Worm (Caenorhabditis elegans): ENCODE measurements around the gene C55C3.7.

Gene C55C3.7

DNA sequence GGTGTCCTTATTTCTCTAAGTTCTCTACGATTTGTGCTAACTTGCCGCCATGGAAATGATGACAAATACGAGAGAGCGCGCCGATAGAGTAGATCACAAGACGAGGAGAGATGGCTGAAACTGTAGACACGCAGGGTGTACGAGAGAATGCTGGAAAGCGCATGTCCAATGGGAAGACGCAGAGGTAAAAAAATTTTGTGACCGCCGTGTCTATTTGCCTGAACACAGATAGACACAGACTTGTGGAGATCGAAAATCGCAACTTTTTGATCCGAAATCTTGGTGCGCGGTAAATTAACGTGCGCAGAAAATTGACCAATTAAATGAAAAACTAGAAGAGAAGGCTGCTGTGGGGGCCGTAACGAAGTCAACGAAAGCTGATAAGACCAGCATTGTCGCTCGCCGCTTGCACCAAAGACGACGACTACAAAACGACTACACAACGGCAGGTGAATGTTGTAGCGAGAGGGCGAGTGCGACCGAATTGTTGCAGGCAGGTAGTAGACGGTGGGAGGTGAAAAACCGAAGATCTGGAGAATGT, 25.3 kb downstream of the C55C3.7 start (continued):
- TF ChIP-seq ceh-16 (tag; optimal IDR thresholded peaks at IDR 0.05): no peak
- no peak for TF ChIP-seq nhr-10 (tag; optimal IDR thresholded peaks at IDR 0.05)
- no peak for TF ChIP-seq R02D3.7 (tag; optimal IDR thresholded peaks at IDR 0.05)
- TF ChIP-seq ZK546.5 (tag; optimal IDR thresholded peaks at IDR 0.05): no peak
- TF ChIP-seq lsy-2 (tag; optimal IDR thresholded peaks at IDR 0.05): peak; percentile 30 to 74
- TF ChIP-seq Y55F3AM.14 (GFP tag; optimal IDR thresholded peaks at IDR 0.05): peak; percentile 35
- peak; percentile 94 for TF ChIP-seq nhr-21 (tag; optimal IDR thresholded peaks at IDR 0.05)
- no peak for TF ChIP-seq snpc-4 (tag; optimal IDR thresholded peaks at IDR 0.05)
- no peak for TF ChIP-seq ztf-11 (tag; optimal IDR thresholded peaks at IDR 0.05)
- TF ChIP-seq ama-1 (optimal IDR thresholded peaks at IDR 0.05): no peak
- TF ChIP-seq sma-3 (GFP tag; optimal IDR thresholded peaks at IDR 0.05): peak; percentile 90

DNA sequence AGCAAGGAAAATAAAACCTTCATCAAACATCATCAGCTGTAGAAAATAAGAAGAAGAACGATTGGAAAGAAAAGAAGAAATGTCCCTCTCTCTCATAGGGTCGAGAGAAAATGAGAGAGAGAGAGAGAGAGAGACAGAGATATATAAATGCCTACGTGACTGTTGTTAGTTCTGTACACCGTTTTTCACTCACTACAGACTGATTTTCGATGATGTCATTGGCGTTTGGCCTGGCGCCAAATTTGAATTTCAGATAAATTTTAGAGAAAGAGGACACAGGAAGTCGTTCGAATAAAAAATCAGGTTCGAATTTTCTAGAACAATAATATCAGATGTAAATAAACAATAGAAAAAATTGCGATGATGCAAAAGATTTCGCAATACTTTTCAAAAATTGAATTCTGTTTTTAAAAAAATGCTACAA, 26.5 kb downstream of the C55C3.7 start:
- no peak for TF ChIP-seq aly-2 (tag; optimal IDR thresholded peaks at IDR 0.05)
- TF ChIP-seq ama-1 (optimal IDR thresholded peaks at IDR 0.05): no peak
- peak; percentile 80 for TF ChIP-seq gmeb-1 (tag; optimal IDR thresholded peaks at IDR 0.05)
- TF ChIP-seq elt-3 (tag; optimal IDR thresholded peaks at IDR 0.05): no peak
- TF ChIP-seq Y55F3AM.14 (GFP tag; optimal IDR thresholded peaks at IDR 0.05): no peak
- TF ChIP-seq egl-27 (tag; optimal IDR thresholded peaks at IDR 0.05): peak; percentile 45
- no peak for TF ChIP-seq nhr-12 (tag; optimal IDR thresholded peaks at IDR 0.05)
- TF ChIP-seq zag-1 (tag; optimal IDR thresholded peaks at IDR 0.05): no peak
- TF ChIP-seq sma-3 (GFP tag; optimal IDR thresholded peaks at IDR 0.05): peak; percentile 69
- TF ChIP-seq unc-55 (GFP tag; optimal IDR thresholded peaks at IDR 0.05): no peak
- no peak for TF ChIP-seq R02D3.7 (tag; optimal IDR thresholded peaks at IDR 0.05)
- TF ChIP-seq nhr-237 (tag; optimal IDR thresholded peaks at IDR 0.05): no peak
- TF ChIP-seq C34F6.9 (tag; optimal IDR thresholded peaks at IDR 0.05): peak; percentile 73
- no peak for TF ChIP-seq nhr-11 (tag; optimal IDR thresholded peaks at IDR 0.05)
- peak in 1 of 2 experiments; percentile 73 for TF ChIP-seq lsy-2 (tag; optimal IDR thresholded peaks at IDR 0.05)
- peak; percentile 77 for TF ChIP-seq crh-2 (tag; optimal IDR thresholded peaks at IDR 0.05)
- peak; percentile 82 for TF ChIP-seq nhr-129 (tag; optimal IDR thresholded peaks at IDR 0.05)
- peak; percentile 92 for TF ChIP-seq skn-1 (tag; optimal IDR thresholded peaks at IDR 0.05)
- peak; percentile 77 for TF ChIP-seq nhr-6 (tag; optimal IDR thresholded peaks at IDR 0.05)
- no peak for TF ChIP-seq snpc-4 (tag; optimal IDR thresholded peaks at IDR 0.05)
- TF ChIP-seq mab-5 (tag; optimal IDR thresholded peaks at IDR 0.05): no peak
- TF ChIP-seq lin-39 (tag; optimal IDR thresholded peaks at IDR 0.05): no peak
- TF ChIP-seq elt-1 (tag; optimal IDR thresholded peaks at IDR 0.05): no peak
- no peak for TF ChIP-seq ztf-1 (GFP tag; conservative IDR thresholded peaks at IDR 0.05)
- TF ChIP-seq nhr-77 (tag; optimal IDR thresholded peaks at IDR 0.05): no peak
- TF ChIP-seq mbf-1 (tag; optimal IDR thresholded peaks at IDR 0.05): no peak
- TF ChIP-seq lin-13 (GFP tag; optimal IDR thresholded peaks at IDR 0.05): peak; percentile 62
- TF ChIP-seq ZK546.5 (tag; optimal IDR thresholded peaks at IDR 0.05): no peak
- no peak for TF ChIP-seq unc-62 (GFP tag; optimal IDR thresholded peaks at IDR 0.05)
- no peak for TF ChIP-seq mdl-1 (tag; optimal IDR thresholded peaks at IDR 0.05)
- no peak for TF ChIP-seq dmd-4 (tag; optimal IDR thresholded peaks at IDR 0.05)
- no peak for TF ChIP-seq nhr-23 (tag; optimal IDR thresholded peaks at IDR 0.05)
- peak; percentile 61 for TF ChIP-seq fos-1 (tag; optimal IDR thresholded peaks at IDR 0.05)
- no peak for TF ChIP-seq nhr-10 (tag; optimal IDR thresholded peaks at IDR 0.05)
- peak; percentile 53 for TF ChIP-seq blmp-1 (tag; optimal IDR thresholded peaks at IDR 0.05; ENCODE audit: insufficient read depth)
- peak; percentile 72 for TF ChIP-seq nhr-21 (tag; optimal IDR thresholded peaks at IDR 0.05)
- TF ChIP-seq alr-1 (tag; optimal IDR thresholded peaks at IDR 0.05): no peak
- no peak for TF ChIP-seq peb-1 (tag; optimal IDR thresholded peaks at IDR 0.05)
- TF ChIP-seq unc-39 (tag; optimal IDR thresholded peaks at IDR 0.05): no peak
- TF ChIP-seq ceh-82 (tag; optimal IDR thresholded peaks at IDR 0.05): no peak
- peak; percentile 91 for TF ChIP-seq nhr-25 (tag; optimal IDR thresholded peaks at IDR 0.05)
- peak; percentile 91 for TF ChIP-seq sma-9 (GFP tag; optimal IDR thresholded peaks at IDR 0.05)
- no peak for TF ChIP-seq sma-9 (tag; optimal IDR thresholded peaks at IDR 0.05)
- TF ChIP-seq ceh-16 (tag; optimal IDR thresholded peaks at IDR 0.05): no peak
- TF ChIP-seq F13H6.1 (tag; optimal IDR thresholded peaks at IDR 0.05): peak; percentile 56
- TF ChIP-seq lin-11 (tag; optimal IDR thresholded peaks at IDR 0.05): no peak
- peak; percentile 41 for TF ChIP-seq sem-4 (tag; optimal IDR thresholded peaks at IDR 0.05)
- peak; percentile 85 for TF ChIP-seq ztf-4 (tag; optimal IDR thresholded peaks at IDR 0.05)
- no peak for TF ChIP-seq ztf-11 (tag; optimal IDR thresholded peaks at IDR 0.05)

Measured in whole organism, L2 larva.